Worm (Caenorhabditis elegans) whole organism, L4 larva: ENCODE measurements around the gene clec-3.

Experiments
- F26F4.8 ChIP-seq: fragments of 200-800 bp; sonication (Bioruptor generic); conservative IDR thresholded peaks from 2 replicates; pipeline ENCODE4 v1.3.6; 2022; ENCODE audit warnings: missing genetic modification characterization, missing compliant biosample characterization
- F37D6.2 ChIP-seq: sonication (generic microtip); optimal IDR thresholded peaks from 2 replicates; lab custom pipeline; 2016; ENCODE audit warnings: mild to moderate bottlenecking, missing genetic modification characterization, missing compliant biosample characterization
- F44E2.7 ChIP-seq: fragments of 200-800 bp; sonication (Bioruptor generic); IDR thresholded peaks from 2 replicates; pipeline ENCODE4 v2.1.2; 2022; ENCODE audit warnings: missing genetic modification characterization, missing compliant biosample characterization
- T20F7.1 ChIP-seq: fragments of 200-800 bp; sonication (Bioruptor generic); optimal IDR thresholded peaks from 2 replicates; lab custom pipeline; 2018; ENCODE audit warnings: mild to moderate bottlenecking, missing genetic modification characterization, missing compliant biosample characterization
- T26A8.4 ChIP-seq: fragments of 200-800 bp; sonication (Bioruptor generic); IDR thresholded peaks from 2 replicates; pipeline ENCODE4 v1.3.6; 2022; ENCODE audit warnings: missing genetic modification characterization, missing compliant biosample characterization
- Y48G9A.11 ChIP-seq: fragments of 200-800 bp; sonication (Bioruptor generic); IDR thresholded peaks from 2 replicates; pipeline ENCODE4 v1.3.6; 2022; ENCODE audit warnings: missing genetic modification reagents, missing genetic modification characterization, missing compliant biosample characterization
- Y75B8A.6 ChIP-seq: fragments of 200-800 bp; sonication (Bioruptor generic); IDR thresholded peaks from 2 replicates; pipeline ENCODE4 v1.3.6; 2022; ENCODE audit warnings: missing genetic modification reagents, missing genetic modification characterization, missing compliant biosample characterization
- aha-1 ChIP-seq: fragments of 150-350 bp; peaks from one replicate; lab custom pipeline; 2014; ENCODE audit warnings: missing biosample characterization, missing genetic modification characterization
- aly-2 ChIP-seq: sonication (generic microtip); optimal IDR thresholded peaks from 2 replicates; lab custom pipeline; 2018; ENCODE audit warnings: missing biosample characterization, missing genetic modification characterization
- attf-4 ChIP-seq: sonication (generic microtip); optimal IDR thresholded peaks from 3 replicates; lab custom pipeline; 2017; ENCODE audit warnings: missing biosample characterization, missing genetic modification characterization
- ceh-20 ChIP-seq: fragments of 200-800 bp; sonication (Bioruptor generic); IDR thresholded peaks from 2 replicates; pipeline ENCODE4 v1.3.6; 2022; ENCODE audit warnings: missing genetic modification reagents, missing genetic modification characterization, missing compliant biosample characterization
- ces-1 ChIP-seq: fragments of 150-350 bp; sonication (generic microtip); optimal IDR thresholded peaks from 4 replicates; lab custom pipeline; 2014; ENCODE audit warnings: missing biosample characterization, missing genetic modification reagents, missing genetic modification characterization
- ctbp-1 ChIP-seq: fragments of 200-800 bp; sonication (Bioruptor generic); IDR thresholded peaks from 2 replicates; pipeline ENCODE4 v1.3.6; 2022; ENCODE audit warnings: missing genetic modification reagents, missing genetic modification characterization, missing compliant biosample characterization
- daf-16 ChIP-seq, 3 experiments: sonication (generic microtip); optimal IDR thresholded peaks; 2 replicates each; lab custom pipeline; 2016 to 2017; ENCODE audit warnings: missing genetic modification characterization in 3 of 3, missing genetic modification reagents in 3 of 3, mild to moderate bottlenecking in 2 of 3, missing compliant biosample characterization in 2 of 3, missing biosample characterization in 1 of 3, moderate library complexity in 1 of 3
- dmd-8 ChIP-seq: fragments of 200-800 bp; sonication (Bioruptor generic); IDR thresholded peaks from 2 replicates; pipeline ENCODE4 v1.3.6; 2022; ENCODE audit warnings: missing genetic modification characterization, missing compliant biosample characterization
- duxl-1 ChIP-seq: sonication (generic microtip); optimal IDR thresholded peaks from 2 replicates; lab custom pipeline; 2016; ENCODE audit warnings: mild to moderate bottlenecking, missing genetic modification characterization, moderate library complexity, missing compliant biosample characterization; ENCODE audit not compliant: poor library complexity
- dve-1 ChIP-seq: sonication (generic microtip); optimal IDR thresholded peaks from 2 replicates; lab custom pipeline; 2017; ENCODE audit warnings: antibody characterized with exemption, mild to moderate bottlenecking, missing genetic modification characterization, missing compliant biosample characterization; ENCODE audit not compliant: insufficient read depth
- egl-43 ChIP-seq: fragments of 200-800 bp; sonication (Bioruptor generic); IDR thresholded peaks from 2 replicates; pipeline ENCODE4 v1.3.6; 2022; ENCODE audit warnings: missing genetic modification reagents, missing genetic modification characterization, missing compliant biosample characterization
- fkh-10 ChIP-seq: fragments of 150-350 bp; optimal IDR thresholded peaks from 2 replicates; lab custom pipeline; 2014; ENCODE audit warnings: missing biosample characterization, missing genetic modification reagents, missing genetic modification characterization
- hlh-11 ChIP-seq: fragments of 200-800 bp; sonication (Bioruptor generic); optimal IDR thresholded peaks from 2 replicates; lab custom pipeline; 2018; ENCODE audit warnings: mild to moderate bottlenecking, missing genetic modification characterization, missing compliant biosample characterization
- lim-7 ChIP-seq: fragments of 200-800 bp; sonication (Bioruptor generic); IDR thresholded peaks from 2 replicates; pipeline ENCODE4 v1.3.6; 2022; ENCODE audit warnings: missing genetic modification characterization, missing compliant biosample characterization
- lin-13 ChIP-seq: fragments of 150-350 bp; optimal IDR thresholded peaks from 2 replicates; lab custom pipeline; 2014; ENCODE audit warnings: missing biosample characterization, missing genetic modification reagents, missing genetic modification characterization
- lin-15B ChIP-seq: fragments of 150-350 bp; sonication (generic microtip); optimal IDR thresholded peaks from 3 replicates; lab custom pipeline; 2014; ENCODE audit warnings: missing biosample characterization, missing genetic modification characterization
- lsy-2 ChIP-seq, 2 experiments: fragments of 150-350 bp in 1 of 2; sonication (generic microtip) in 1 of 2; optimal IDR thresholded peaks; 2 replicates each; lab custom pipeline; 2014 to 2017; ENCODE audit warnings: missing biosample characterization in 2 of 2, missing genetic modification characterization in 2 of 2
- madf-9 ChIP-seq: fragments of 200-800 bp; sonication (Bioruptor generic); conservative IDR thresholded peaks from 2 replicates; pipeline ENCODE4 v1.3.6; 2022; ENCODE audit warnings: missing genetic modification reagents, missing genetic modification characterization, missing compliant biosample characterization
- mdt-29 ChIP-seq: fragments of 200-800 bp; sonication (Bioruptor generic); IDR thresholded peaks from 2 replicates; pipeline ENCODE4 v1.3.6; 2022; ENCODE audit warnings: missing genetic modification reagents, missing genetic modification characterization, missing compliant biosample characterization
- nhr-10 ChIP-seq: fragments of 150-350 bp; optimal IDR thresholded peaks from 2 replicates; lab custom pipeline; 2014; ENCODE audit warnings: missing biosample characterization, missing genetic modification characterization
- nhr-102 ChIP-seq: sonication (generic microtip); optimal IDR thresholded peaks from 2 replicates; lab custom pipeline; 2016; ENCODE audit warnings: mild to moderate bottlenecking, missing genetic modification characterization, moderate library complexity, missing compliant biosample characterization
- nhr-11 ChIP-seq: fragments of 150-350 bp; optimal IDR thresholded peaks from 2 replicates; lab custom pipeline; 2014; ENCODE audit warnings: missing biosample characterization, missing genetic modification characterization
- nhr-111 ChIP-seq: fragments of 200-800 bp; sonication (Bioruptor generic); optimal IDR thresholded peaks from 2 replicates; lab custom pipeline; 2018; ENCODE audit warnings: mild to moderate bottlenecking, missing genetic modification characterization, missing compliant biosample characterization
- nhr-25 ChIP-seq: sonication (generic microtip); optimal IDR thresholded peaks from 2 replicates; lab custom pipeline; 2017; ENCODE audit warnings: missing genetic modification characterization, mild to moderate bottlenecking, missing compliant biosample characterization, antibody characterized with exemption, moderate library complexity, borderline replicate concordance; ENCODE audit not compliant: insufficient read depth
- nhr-41 ChIP-seq: fragments of 200-800 bp; sonication (Bioruptor generic); IDR thresholded peaks from 2 replicates; pipeline ENCODE4 v1.3.6; 2022; ENCODE audit warnings: missing genetic modification reagents, missing genetic modification characterization, missing compliant biosample characterization
- nhr-76 ChIP-seq: fragments of 150-350 bp; optimal IDR thresholded peaks from 2 replicates; lab custom pipeline; 2014; ENCODE audit warnings: missing biosample characterization, missing genetic modification characterization
- nhr-77 ChIP-seq: fragments of 150-350 bp; optimal IDR thresholded peaks from 2 replicates; lab custom pipeline; 2014; ENCODE audit warnings: missing biosample characterization, missing genetic modification characterization
- pqm-1 ChIP-seq: sonication (generic microtip); optimal IDR thresholded peaks from 2 replicates; lab custom pipeline; 2017; ENCODE audit warnings: missing biosample characterization, missing genetic modification characterization
- sdz-12 ChIP-seq: fragments of 200-800 bp; sonication (Bioruptor generic); optimal IDR thresholded peaks from 2 replicates; lab custom pipeline; 2018; ENCODE audit warnings: mild to moderate bottlenecking, missing genetic modification characterization, missing compliant biosample characterization
- set-16 ChIP-seq: fragments of 200-800 bp; sonication (Bioruptor generic); IDR thresholded peaks from 2 replicates; pipeline ENCODE4 v1.3.6; 2022; ENCODE audit warnings: missing genetic modification reagents, missing genetic modification characterization, missing compliant biosample characterization
- skn-1 ChIP-seq: fragments of 150-350 bp; optimal IDR thresholded peaks from 2 replicates; lab custom pipeline; 2014; ENCODE audit warnings: missing biosample characterization, missing genetic modification characterization
- snpc-1.2 ChIP-seq: fragments of 200-800 bp; sonication (Bioruptor generic); IDR thresholded peaks from 2 replicates; pipeline ENCODE4 v1.3.6; 2022; ENCODE audit warnings: missing genetic modification reagents, missing genetic modification characterization, missing compliant biosample characterization
- snpc-4 ChIP-seq: fragments of 150-350 bp; optimal IDR thresholded peaks from 2 replicates; lab custom pipeline; 2014; ENCODE audit warnings: missing biosample characterization, missing genetic modification characterization
- zfp-2 ChIP-seq: sonication (generic microtip); optimal IDR thresholded peaks from 2 replicates; lab custom pipeline; 2016; ENCODE audit warnings: mild to moderate bottlenecking, missing genetic modification characterization, missing compliant biosample characterization
- zfp-3 ChIP-seq: fragments of 200-800 bp; sonication (Bioruptor generic); conservative IDR thresholded peaks from 2 replicates; pipeline ENCODE4 v1.3.6; 2022; ENCODE audit warnings: missing genetic modification reagents, missing genetic modification characterization, missing compliant biosample characterization

Gene clec-3

DNA sequence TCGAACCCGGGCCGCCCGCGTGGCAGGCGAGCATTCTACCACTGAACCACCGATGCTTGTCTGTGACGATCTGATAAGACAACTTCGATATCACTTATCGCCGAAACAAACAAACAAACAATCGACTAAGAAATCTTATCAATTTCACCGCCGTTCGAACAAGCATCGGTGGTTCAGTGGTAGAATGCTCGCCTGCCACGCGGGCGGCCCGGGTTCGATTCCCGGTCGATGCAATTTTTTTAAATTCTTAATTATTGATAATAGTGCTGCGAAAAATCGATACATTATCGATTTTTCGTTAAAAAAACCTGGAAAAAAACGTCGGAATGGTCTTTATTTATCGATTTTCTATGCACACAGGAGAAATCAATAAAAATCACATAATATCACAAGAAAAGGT, 42.5 kb upstream of the clec-3 start (continued):
- TF ChIP-seq ces-1 (GFP tag; lab: Kevin White, UChicago) (no peak), dmd-8 (GFP tag; lab: Robert Waterston, UW) (peak; percentile 85), duxl-1 (tag; lab: Kevin White, UChicago) (peak; percentile 72), Y48G9A.11 (peak; percentile 78), zfp-2 (tag; lab: Kevin White, UChicago) (no peak), zfp-3 (GFP tag; lab: Robert Waterston, UW) (peak; percentile 69; the same call in 1 of the 2 replicates), Y75B8A.6 (GFP tag; lab: Robert Waterston, UW) (0 out of 2 replicates have a peak, but pooled peaks have one; percentile 44), lim-7 (GFP tag; lab: Robert Waterston, UW) (no peak; the same call in 1 of the 2 replicates), egl-43 (peak; percentile 78), nhr-41 (GFP tag; lab: Robert Waterston, UW) (0 out of 2 replicates have a peak, but pooled peaks have one; percentile 43), nhr-10 (tag; lab: Kevin White, UChicago) (no peak), daf-16 (GFP tag; optimal IDR thresholded peaks at IDR 0.05; lab: Kevin White, UChicago) (peak; percentile 31 to 64), daf-16 (tag; optimal IDR thresholded peaks at IDR 0.05; lab: Kevin White, UChicago) (peak; percentile 60), hlh-11 (tag; lab: Kevin White, UChicago) (peak; percentile 36), pqm-1 (tag; lab: Kevin White, UChicago) (no peak), nhr-76 (no peak), fkh-10 (GFP tag; lab: Kevin White, UChicago) (no peak), nhr-25 (tag; lab: Kevin White, UChicago) (no peak), nhr-111 (no peak), nhr-77 (tag; lab: Kevin White, UChicago) (no peak), lin-13 (GFP tag; lab: Kevin White, UChicago) (peak; percentile 50), aha-1 (tag; lab: Kevin White, UChicago) (peak; percentile 5), ceh-20 (GFP tag; lab: Robert Waterston, UW) (peak; percentile 51; the same call in 1 of the 2 replicates), lin-15B (tag; lab: Kevin White, UChicago) (no peak), T20F7.1 (GFP tag; lab: Kevin White, UChicago) (no peak), skn-1 (tag; lab: Kevin White, UChicago) (no peak), set-16 (no peak), mdt-29 (GFP tag; lab: Robert Waterston, UW) (peak; percentile 65; the same call in 1 of the 2 replicates), nhr-11 (tag; lab: Kevin White, UChicago) (no peak), T26A8.4 (peak; percentile 59), dve-1 (tag; lab: Kevin White, UChicago) (peak; percentile 65), F37D6.2 (tag; lab: Kevin White, UChicago) (no peak), madf-9 (GFP tag; lab: Robert Waterston, UW) (peak; percentile 79), F44E2.7 (GFP tag; lab: Robert Waterston, UW) (peak; percentile 98), sdz-12 (GFP tag; lab: Kevin White, UChicago) (no peak), ctbp-1 (GFP tag; lab: Robert Waterston, UW) (peak; percentile 43; the same call in 1 of the 2 replicates), F26F4.8 (GFP tag; lab: Robert Waterston, UW) (peak; percentile 62; the same call in 1 of the 2 replicates), snpc-1.2 (peak; percentile 74), snpc-4 (tag; lab: Kevin White, UChicago) (no peak), lsy-2 (tag; optimal IDR thresholded peaks at IDR 0.05; lab: Kevin White, UChicago) (peak in 1 of 2 experiments; percentile 56), nhr-102 (tag; lab: Kevin White, UChicago) (peak; percentile 64), attf-4 (tag; lab: Kevin White, UChicago) (no peak), aly-2 (tag; lab: Kevin White, UChicago) (no peak)
